Fruit fly (Drosophila melanogaster) whole organism, larva: ENCODE data around the gene bwa.

ENCODE experiments used
- noc ChIP-seq: fragments of 200-800 bp; sonication (Bioruptor generic); optimal IDR thresholded peaks from 3 replicates; lab custom pipeline; 2019; ENCODE audit warnings: missing biosample characterization, mild to moderate bottlenecking, missing genetic modification characterization, moderate library complexity

The bwa gene

DNA sequence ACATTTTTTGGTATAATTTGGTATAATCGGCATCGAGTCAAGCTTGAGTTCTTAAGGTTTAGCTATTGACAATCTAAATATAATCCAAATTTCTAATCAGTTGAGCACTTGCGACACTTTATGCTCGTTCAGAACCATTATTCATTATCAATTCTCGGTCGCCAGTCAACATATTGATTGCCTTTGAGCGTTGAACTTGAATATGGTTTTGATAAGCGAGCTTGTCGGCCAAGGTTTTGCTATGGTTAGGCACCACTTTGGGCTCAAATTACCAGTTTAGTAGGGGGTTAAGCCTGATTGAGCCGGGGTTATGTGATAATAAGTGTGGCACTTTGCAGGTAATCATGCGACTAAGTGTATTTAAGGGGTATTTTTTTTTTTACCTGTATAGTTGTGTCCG is 8.2 kb downstream of the bwa start:
- peak; percentile 22 for TF ChIP-seq noc (tag; lab: Kevin White, UChicago)

DNA sequence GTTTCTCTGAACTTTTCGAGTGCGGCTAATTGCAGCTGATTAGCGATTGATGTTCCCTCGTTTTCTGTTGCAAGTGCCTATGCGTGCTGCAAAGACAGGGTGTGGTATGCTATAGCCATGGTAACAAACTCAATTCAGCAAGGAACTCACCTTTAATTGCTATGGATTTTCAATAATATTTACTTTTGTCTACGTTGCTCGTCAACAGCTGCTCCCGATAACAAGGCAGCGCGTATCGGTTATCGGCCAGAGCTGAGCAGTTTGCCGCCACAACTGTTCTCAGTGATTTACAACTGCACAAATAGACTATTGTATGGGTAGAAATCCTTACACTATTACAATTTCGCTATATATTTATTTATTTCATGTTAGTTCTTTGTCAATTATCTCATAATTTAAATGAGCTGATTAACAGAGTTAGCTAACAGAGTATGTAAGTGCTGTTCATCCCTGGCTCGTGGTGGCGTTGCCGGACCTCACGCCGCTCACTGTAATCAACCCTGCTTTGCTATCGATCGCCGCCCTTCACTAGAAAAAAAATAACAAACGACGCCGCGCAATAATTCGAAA is 9.1 kb downstream of the bwa start, which contains the start of the genes pr and neb:
TSS of gene pr (minus strand) at position 225 of the 570 bp plus-strand sequence.
TSS of gene neb (plus strand) at position 524 of the 570 bp plus-strand sequence.
- peak; percentile 35 for TF ChIP-seq noc (tag; lab: Kevin White, UChicago)

DNA sequence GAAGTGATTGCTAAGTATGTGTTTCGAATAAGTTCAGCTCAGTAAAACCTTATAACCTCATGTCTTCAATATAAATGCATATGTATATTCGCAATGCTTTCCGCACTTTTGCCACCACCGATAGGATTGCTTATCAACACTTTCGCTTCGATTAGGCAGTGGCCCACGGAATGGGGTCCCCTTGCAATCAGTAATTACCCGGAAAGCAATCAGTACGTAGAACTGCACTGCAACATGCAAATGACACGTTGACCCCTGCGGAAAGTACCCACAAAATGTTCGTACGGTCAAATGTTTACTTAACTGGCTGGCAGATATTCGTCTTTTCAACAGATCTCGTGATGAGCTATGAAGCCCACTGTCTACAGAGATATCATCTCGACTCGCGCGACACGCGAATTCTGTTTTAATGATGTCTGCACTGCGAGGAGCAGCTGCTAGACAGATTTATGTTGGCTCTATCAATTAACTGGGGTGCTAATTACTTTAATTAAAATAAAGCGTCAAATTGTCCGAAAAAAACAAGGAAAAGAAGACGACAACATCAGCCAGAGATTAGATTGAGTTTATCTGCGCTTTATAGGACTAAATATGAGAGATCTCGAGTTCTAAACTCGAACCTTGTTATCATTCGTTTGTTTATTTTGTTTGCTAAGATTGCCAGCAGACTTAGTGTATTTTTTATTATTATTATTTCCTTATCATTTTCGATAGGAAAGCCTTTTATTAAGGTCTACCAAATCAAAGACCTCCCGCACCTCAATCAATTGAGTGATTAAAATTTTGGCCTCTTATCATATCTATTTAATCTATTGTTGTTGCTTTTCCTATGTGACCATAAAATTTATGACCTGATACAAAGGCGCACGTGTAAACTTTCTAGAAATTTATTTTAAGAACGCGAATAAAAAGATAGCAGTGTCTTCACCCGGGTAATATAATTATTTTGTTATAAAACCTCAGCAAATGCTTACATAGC is 11.5 kb downstream of the bwa start:
- peak; percentile 84 for TF ChIP-seq noc (tag; lab: Kevin White, UChicago)

DNA sequence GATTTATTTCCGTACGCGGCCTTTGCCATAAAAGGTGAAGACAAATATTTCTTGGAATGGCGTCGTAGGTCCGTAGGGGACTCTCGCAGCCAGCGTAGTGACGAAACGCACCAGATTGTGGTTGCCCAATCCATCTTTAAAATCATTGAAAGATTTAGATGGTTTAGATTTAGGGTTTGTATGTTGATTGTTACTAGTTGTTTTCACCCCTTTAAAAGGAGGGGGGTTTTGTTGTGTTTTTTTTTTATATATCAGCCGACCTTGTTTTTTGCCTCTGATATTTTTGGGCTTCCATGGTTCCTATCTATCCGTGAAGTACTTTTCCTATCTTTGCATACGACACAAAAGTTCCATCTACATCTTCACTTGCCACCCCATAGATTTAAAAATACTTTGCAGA is 12.7 kb downstream of the bwa start:
- TF ChIP-seq noc (tag; lab: Kevin White, UChicago): peak; percentile 41

DNA sequence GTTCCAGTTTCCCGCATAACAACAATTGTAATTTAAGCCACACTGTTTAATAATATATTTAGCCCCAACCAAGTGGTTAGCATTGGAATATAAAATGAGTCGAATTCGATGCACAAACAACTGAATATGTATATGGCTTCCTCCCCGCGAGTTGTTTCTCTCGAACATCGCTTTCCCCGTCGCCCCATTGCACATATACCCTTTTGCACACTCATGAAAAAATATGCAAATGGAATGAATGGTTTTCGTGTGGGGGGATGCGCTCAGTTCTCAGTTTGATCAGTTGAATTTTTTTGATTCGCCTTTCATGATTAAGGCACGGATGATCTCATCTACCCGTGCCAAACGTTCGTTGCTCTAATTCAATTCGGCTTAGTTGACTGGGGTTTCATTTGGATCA is 14.6 kb downstream of the bwa start:
- no peak for TF ChIP-seq noc (tag; lab: Kevin White, UChicago)

DNA sequence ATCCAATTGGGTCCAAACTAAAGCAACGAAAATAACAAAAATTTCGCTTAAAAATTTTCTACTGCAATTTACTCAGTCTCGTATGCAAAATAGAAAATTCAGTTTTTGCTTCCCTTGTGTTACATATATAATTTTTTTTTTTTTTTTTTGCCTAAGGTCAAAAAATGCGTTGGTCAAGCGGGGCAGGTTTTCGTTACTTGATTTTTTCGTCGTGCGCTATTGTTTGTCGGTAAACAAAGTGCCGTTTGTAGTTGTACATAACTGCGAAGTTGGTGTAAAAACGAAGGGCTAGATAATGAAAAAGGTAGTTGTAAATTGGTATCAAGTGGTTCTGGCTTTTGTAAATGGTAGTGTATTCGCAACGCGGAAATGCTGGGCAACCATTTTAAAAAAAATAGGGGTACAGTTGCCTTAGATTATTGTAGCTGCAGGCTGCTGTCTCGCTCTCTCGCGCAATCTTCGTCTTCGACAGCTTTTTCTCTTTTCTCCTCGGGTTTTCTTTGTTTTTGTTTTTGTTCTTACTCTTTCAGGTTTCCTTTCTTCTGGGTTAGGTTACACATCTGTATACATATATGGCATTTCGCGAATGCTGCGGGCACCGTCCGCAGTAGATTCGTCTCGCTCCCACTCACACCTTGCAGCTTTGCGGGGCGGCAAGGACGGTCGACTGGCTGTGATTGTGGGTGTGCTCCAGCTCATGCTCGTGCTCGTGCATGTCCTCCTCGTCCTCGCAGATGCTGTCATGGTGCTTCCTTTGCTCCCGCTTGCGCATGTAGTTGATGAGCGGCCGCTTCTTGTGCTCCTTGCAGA is 16.2 kb downstream of the bwa start:
- TF ChIP-seq noc (tag; lab: Kevin White, UChicago): no peak

DNA sequence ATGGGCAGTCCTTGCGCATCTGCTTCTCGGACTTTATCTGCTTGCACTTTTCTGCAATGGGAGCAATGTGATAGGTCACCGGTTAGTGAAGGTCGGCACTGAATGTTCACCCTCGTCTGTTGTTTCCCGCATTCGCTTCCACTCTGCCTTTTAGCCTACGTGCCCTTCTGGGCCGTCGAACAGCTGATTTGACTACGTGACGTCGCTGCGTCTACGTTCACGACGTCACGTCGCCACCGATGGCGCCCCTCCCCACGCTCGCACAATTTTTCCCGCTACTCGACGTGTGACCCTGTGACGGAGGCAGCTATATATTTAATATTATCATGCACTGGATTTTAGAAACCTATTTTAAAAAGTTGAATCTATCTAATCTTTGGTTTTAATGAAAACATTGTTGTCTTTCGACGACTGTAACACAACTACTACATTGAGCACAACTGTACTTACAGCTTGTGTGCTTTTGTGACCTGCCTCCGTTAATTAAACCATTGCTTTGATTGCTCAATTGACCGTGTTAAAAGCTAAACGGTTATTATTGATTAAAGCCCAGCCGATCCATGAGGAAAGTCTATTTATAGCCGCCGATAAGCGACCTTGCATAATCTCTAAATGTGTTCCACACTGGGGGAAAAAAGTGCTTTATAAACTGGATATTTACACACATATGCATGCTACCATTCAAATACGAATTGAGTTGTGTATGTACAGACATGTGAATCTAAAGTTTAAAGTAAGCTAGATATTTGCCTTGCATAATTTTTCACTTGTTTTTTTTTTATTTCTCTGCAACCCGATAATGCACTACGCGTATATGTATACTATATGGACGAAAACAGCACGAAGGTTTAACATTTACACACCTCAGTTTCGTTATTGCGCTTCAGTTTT is 17.0 kb downstream of the bwa start:
- no peak for TF ChIP-seq noc (tag; lab: Kevin White, UChicago)

DNA sequence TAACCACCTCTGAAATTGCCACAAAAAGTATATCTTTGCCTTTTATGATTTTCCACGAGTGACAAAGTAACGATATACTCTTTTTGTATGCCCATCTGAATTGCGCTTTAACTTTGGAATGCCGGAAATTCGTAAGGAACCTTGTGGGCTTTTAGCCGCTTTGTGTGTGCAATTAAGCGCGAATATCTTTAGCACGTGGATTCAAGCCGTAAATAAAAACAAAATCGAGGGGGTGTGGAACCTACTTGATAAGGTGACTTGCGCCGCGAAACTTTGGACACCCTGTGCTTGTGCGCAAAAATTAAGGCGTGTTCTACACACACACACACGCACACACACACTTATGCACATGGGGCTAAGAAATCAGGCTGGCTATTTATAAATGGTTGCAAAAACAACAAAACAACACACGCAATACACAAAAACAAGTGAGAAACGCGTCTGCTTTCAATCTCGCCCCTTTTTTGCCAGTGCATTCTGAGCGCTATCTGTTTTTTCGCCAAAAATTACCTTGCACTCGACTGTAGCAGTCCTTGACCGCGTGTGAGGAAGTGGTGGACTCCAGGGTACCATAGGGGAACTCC is 18.0 kb downstream of the bwa start:
- TF ChIP-seq noc (tag; lab: Kevin White, UChicago): no peak

DNA sequence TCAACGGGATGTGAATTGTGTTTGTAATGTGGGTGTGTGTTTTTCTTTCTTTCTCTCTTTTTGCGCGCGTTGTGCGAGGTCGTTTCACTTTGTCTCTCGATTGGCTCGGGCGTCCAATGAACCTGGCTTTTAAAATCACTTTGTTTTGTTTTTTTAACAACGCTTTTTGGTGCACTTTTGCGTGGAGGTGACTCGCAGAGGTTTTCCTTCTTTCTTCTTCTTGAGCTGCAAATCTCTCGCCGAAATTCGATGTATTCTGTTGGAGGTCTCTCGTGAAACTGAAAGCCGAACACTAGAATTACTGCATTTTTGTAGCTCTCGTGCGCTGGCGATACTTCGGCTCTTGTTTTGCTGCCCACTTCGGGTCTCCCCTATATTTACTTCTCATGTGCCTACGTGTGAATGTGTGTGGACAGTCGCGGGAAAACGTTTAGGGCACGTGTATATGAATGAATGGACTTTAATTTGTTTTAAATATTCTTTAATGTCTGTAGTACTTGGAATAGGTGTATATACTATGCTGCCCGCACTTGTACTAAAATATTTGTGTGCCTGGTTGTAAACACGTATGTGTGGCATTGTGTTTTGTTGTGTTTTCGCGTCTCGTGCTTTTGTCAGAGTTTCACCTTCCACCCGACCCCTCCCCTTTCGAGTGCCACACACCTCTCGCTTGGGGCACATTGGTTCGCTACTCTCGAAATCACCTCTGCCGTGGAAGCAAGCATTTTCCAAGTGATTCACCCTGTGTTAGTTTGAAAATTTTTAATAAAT is 18.8 kb downstream of the bwa start, which contains the start of gene fok:
TSS of gene fok (minus strand) at position 286 of the 771 bp plus-strand sequence.
- TF ChIP-seq noc (tag; lab: Kevin White, UChicago): peak; percentile 98

DNA sequence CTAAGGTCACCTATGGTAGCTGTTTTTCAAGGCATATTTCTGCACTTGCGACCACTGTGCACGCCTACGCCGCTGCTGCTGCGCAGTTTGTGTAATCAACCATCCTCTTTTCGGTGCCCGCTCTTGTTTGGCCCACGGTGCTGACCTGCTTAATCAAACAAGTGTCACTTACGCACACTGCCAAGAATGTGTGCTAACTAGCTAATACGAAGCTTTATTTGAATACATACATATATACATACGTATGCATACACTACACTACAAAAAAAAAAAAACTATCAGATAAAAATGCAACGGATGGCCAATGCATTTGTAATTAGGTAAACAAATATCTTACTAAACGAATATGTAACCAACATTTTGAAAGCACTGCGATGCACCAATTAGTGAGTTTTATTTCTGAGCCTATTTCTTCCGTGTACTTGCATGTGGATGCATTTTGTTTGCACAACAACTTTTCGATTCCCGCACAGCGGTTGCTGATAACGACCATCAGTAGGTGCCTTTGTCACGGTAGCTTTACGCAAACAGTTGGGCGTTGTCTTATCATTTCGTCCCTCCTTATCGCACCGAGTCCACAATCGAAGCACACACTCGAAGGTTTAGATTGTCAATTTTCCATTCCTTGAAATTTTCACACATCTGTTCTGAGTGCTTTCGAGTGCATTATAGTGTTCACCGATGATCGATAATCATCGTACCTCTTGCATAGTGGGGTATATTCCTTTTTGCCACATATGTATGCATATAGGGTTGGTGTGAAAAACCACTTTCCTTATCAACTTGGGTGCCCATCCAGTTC is 20.3 kb downstream of the bwa start:
- TF ChIP-seq noc (tag; lab: Kevin White, UChicago): peak; percentile 83

DNA sequence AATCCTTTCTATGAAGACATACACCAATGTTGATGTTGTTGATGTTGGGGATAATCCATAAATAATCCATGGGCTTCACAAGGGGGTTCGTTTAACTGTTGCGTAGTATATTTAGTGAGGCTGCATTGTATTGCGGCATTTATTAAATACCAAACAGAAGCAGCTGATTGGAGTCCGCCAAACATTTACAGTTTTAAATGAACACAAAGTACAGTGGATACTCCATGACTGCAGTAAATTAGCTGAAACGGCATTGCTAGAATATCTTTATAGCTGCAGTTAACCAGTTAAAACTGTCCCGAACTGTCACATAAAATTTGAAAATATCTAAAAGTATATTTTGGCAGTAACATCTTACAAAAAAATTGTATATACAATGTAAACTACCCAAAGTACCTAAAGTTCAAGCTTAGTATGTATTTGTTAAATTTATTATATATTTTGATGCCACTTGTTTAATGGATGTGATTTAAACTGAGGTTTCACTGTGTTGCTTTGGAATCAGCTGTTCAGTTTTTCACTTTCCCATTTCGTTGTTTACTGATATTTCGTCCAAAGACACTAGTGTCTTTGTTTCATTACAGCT is 25.0 kb downstream of the bwa start, which contains the start of the genes CG10747 and Pyroxd1:
TSS of gene CG10747 (minus strand) at position 255 of the 586 bp plus-strand sequence.
TSS of gene Pyroxd1 (plus strand) at position 342 of the 586 bp plus-strand sequence.
- peak; percentile 99 for TF ChIP-seq noc (tag; lab: Kevin White, UChicago)

DNA sequence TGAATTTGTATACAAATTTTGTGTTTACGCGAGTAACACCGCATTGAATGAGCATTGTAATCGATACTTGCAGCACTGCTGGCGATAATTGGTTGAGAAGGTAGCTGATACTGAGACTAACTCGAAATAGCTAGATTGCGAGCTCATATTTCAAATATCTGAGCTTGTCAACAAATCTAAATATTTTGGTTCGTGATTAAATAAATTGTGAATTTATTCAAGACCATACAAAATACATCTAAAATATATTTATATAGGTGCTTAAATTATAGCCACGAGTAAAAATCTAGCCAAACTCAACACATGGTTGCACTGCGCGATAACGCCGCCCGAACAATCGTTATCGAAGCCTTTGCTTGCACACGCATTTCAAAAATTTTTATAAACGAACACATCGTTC is 27.6 kb downstream of the bwa start, which contains the start of the genes Taf13 and nesd:
TSS of gene Taf13 (minus strand) at position 56 of the 400 bp plus-strand sequence.
TSS of gene nesd (plus strand) at position 179 of the 400 bp plus-strand sequence.
- TF ChIP-seq noc (tag; lab: Kevin White, UChicago): peak; percentile 22
